Fruit fly (Drosophila melanogaster) whole organism, embryonic: Measurements from ENCODE around the gene Idgf3.
A peak's percentile ranks its signal among the peaks of the same experiment; 100 is the strongest.

Experiments used
- ATbp ChIP-seq: fragments of 200-800 bp; sonication (Bioruptor generic); optimal IDR thresholded peaks from 2 replicates; lab custom pipeline; 2017; ENCODE audit warnings: missing biosample characterization, mild to moderate bottlenecking, missing genetic modification characterization, missing genetic modification reagents
- B-H1 ChIP-seq: fragments of 200-800 bp; sonication (Bioruptor generic); IDR thresholded peaks from 3 replicates; pipeline ENCODE4 v1.3.6; 2022; ENCODE audit warnings: missing biosample characterization, missing genetic modification characterization
- B-H2 ChIP-seq: fragments of 200-800 bp; sonication (Bioruptor generic); optimal IDR thresholded peaks from 2 replicates; lab custom pipeline; 2018; ENCODE audit warnings: missing biosample characterization, mild to moderate bottlenecking, missing genetic modification characterization
- Blimp-1 ChIP-seq: fragments of 200-800 bp; sonication (Bioruptor generic); optimal IDR thresholded peaks from 3 replicates; lab custom pipeline; 2018; ENCODE audit warnings: missing biosample characterization, missing genetic modification characterization, mild to moderate bottlenecking, moderate library complexity, missing genetic modification reagents
- CG10147 ChIP-seq: fragments of 200-800 bp; sonication (Bioruptor generic); optimal IDR thresholded peaks from 2 replicates; lab custom pipeline; 2019; ENCODE audit warnings: missing biosample characterization, mild to moderate bottlenecking, missing genetic modification characterization, moderate library complexity
- CG12299 ChIP-seq: fragments of 200-800 bp; sonication (Bioruptor generic); optimal IDR thresholded peaks from 2 replicates; lab custom pipeline; 2018; ENCODE audit warnings: missing biosample characterization, mild to moderate bottlenecking, missing genetic modification characterization
- CG12391 ChIP-seq: fragments of 200-800 bp; sonication (Bioruptor generic); optimal IDR thresholded peaks from 3 replicates; lab custom pipeline; 2018; ENCODE audit warnings: missing biosample characterization, mild to moderate bottlenecking, missing genetic modification characterization, moderate library complexity
- CG12769 ChIP-seq: fragments of 200-800 bp; sonication (Bioruptor generic); optimal IDR thresholded peaks from 2 replicates; lab custom pipeline; 2019; ENCODE audit warnings: missing biosample characterization, mild to moderate bottlenecking, missing genetic modification characterization, moderate library complexity
- CG13287 ChIP-seq: fragments of 200-800 bp; sonication (Bioruptor generic); IDR thresholded peaks from 2 replicates; pipeline ENCODE4 v1.3.6; 2022; ENCODE audit warnings: missing biosample characterization, missing genetic modification characterization; ENCODE audit not compliant: partially characterized antibody
- CG17361 ChIP-seq: fragments of 200-800 bp; sonication (Bioruptor generic); IDR thresholded peaks from 3 replicates; pipeline ENCODE4 v1.3.6; 2022; ENCODE audit warnings: missing biosample characterization, missing genetic modification characterization
- CG1792 ChIP-seq: fragments of 200-800 bp; sonication (Bioruptor generic); optimal IDR thresholded peaks from 2 replicates; lab custom pipeline; 2016; ENCODE audit warnings: missing biosample characterization, missing genetic modification characterization
- CG18619 ChIP-seq: fragments of 200-800 bp; sonication (Bioruptor generic); optimal IDR thresholded peaks from 3 replicates; lab custom pipeline; 2017; ENCODE audit warnings: missing biosample characterization, mild to moderate bottlenecking, missing genetic modification characterization
- CG3281 ChIP-seq: fragments of 200-800 bp; sonication (Bioruptor generic); optimal IDR thresholded peaks from 3 replicates; lab custom pipeline; 2017; ENCODE audit warnings: missing biosample characterization, mild to moderate bottlenecking, missing genetic modification characterization
- CG34376 ChIP-seq: fragments of 200-800 bp; sonication (Bioruptor generic); optimal IDR thresholded peaks from 2 replicates; lab custom pipeline; 2018; ENCODE audit warnings: missing biosample characterization, mild to moderate bottlenecking, missing genetic modification characterization
- CG3995 ChIP-seq: fragments of 200-800 bp; sonication (Bioruptor generic); optimal IDR thresholded peaks from 3 replicates; lab custom pipeline; 2016; ENCODE audit warnings: missing biosample characterization, missing genetic modification characterization
- CG4404 ChIP-seq: fragments of 200-800 bp; sonication (Bioruptor generic); IDR thresholded peaks from 2 replicates; pipeline ENCODE4 v1.3.6; 2022; ENCODE audit warnings: missing biosample characterization, missing genetic modification characterization
- CG4854 ChIP-seq: fragments of 200-800 bp; sonication (Bioruptor generic); optimal IDR thresholded peaks from 2 replicates; lab custom pipeline; 2016; ENCODE audit warnings: missing biosample characterization, missing genetic modification characterization, inconsistent platforms
- CG6813 ChIP-seq: fragments of 200-800 bp; sonication (Bioruptor generic); optimal IDR thresholded peaks from 2 replicates; lab custom pipeline; 2017; ENCODE audit warnings: missing biosample characterization, missing genetic modification characterization, mild to moderate bottlenecking, moderate library complexity, missing genetic modification reagents
- CG9609 ChIP-seq: fragments of 200-800 bp; sonication (Bioruptor generic); optimal IDR thresholded peaks from 3 replicates; lab custom pipeline; 2016; ENCODE audit warnings: missing biosample characterization, missing genetic modification characterization
- CG9797 ChIP-seq: fragments of 200-800 bp; sonication (Bioruptor generic); optimal IDR thresholded peaks from 3 replicates; lab custom pipeline; 2018; ENCODE audit warnings: missing biosample characterization, mild to moderate bottlenecking, missing genetic modification characterization
- Deaf1 ChIP-seq: fragments of 200-800 bp; optimal IDR thresholded peaks from 3 replicates; lab custom pipeline; 2019; ENCODE audit warnings: missing biosample characterization, mild to moderate bottlenecking, missing genetic modification characterization, moderate library complexity
- Gug ChIP-seq: fragments of 200-800 bp; sonication (Bioruptor generic); IDR thresholded peaks from 4 replicates; pipeline ENCODE4 v1.3.6; 2022; ENCODE audit warnings: missing biosample characterization, missing genetic modification characterization
- HmgZ ChIP-seq: fragments of 200-800 bp; sonication (Bioruptor generic); optimal IDR thresholded peaks from 2 replicates; lab custom pipeline; 2018; ENCODE audit warnings: missing biosample characterization, mild to moderate bottlenecking, missing genetic modification characterization
- Hsf ChIP-seq: fragments of 200-800 bp; sonication (Bioruptor generic); optimal IDR thresholded peaks from 3 replicates; lab custom pipeline; 2016; ENCODE audit warnings: missing biosample characterization, missing genetic modification characterization
- Med ChIP-seq: fragments of 200-800 bp; sonication (Bioruptor generic); peaks from one replicate; lab custom pipeline; 2016; ENCODE audit warnings: missing biosample characterization, missing genetic modification characterization, mild to moderate bottlenecking, inconsistent platforms, moderate library complexity
- Meics ChIP-seq: fragments of 200-800 bp; sonication (Bioruptor generic); optimal IDR thresholded peaks from 2 replicates; lab custom pipeline; 2017; ENCODE audit warnings: missing biosample characterization, mild to moderate bottlenecking, missing genetic modification characterization
- Mrtf ChIP-seq: fragments of 200-800 bp; sonication (Bioruptor generic); IDR thresholded peaks from 3 replicates; pipeline ENCODE4 v1.3.6; 2022; ENCODE audit warnings: missing biosample characterization, missing genetic modification characterization
- Myb ChIP-seq: fragments of 200-800 bp; sonication (Bioruptor generic); optimal IDR thresholded peaks from 2 replicates; lab custom pipeline; 2016; ENCODE audit warnings: missing biosample characterization, missing genetic modification characterization
- abd-A ChIP-seq: fragments of 200-800 bp; sonication (Bioruptor generic); optimal IDR thresholded peaks from 3 replicates; lab custom pipeline; 2019; ENCODE audit warnings: missing biosample characterization, mild to moderate bottlenecking, missing genetic modification characterization, moderate library complexity
- cad ChIP-seq: fragments of >200 bp; optimal IDR thresholded peaks from 2 replicates; lab custom pipeline; 2017; ENCODE audit warnings: missing biosample characterization, missing genetic modification characterization
- corto ChIP-seq: fragments of 200-800 bp; sonication (Bioruptor generic); optimal IDR thresholded peaks from 2 replicates; lab custom pipeline; 2016; ENCODE audit warnings: missing biosample characterization, mild to moderate bottlenecking, missing genetic modification characterization, moderate library complexity
- crol ChIP-seq: fragments of 200-800 bp; sonication (Bioruptor generic); IDR thresholded peaks from 2 replicates; pipeline ENCODE4 v1.3.6; 2022; ENCODE audit warnings: missing biosample characterization, missing genetic modification characterization
- cwo ChIP-seq: fragments of 200-800 bp; sonication (Bioruptor generic); optimal IDR thresholded peaks from 3 replicates; lab custom pipeline; 2017; ENCODE audit warnings: missing biosample characterization, missing genetic modification characterization, mild to moderate bottlenecking, moderate library complexity, missing genetic modification reagents
- dati ChIP-seq: fragments of 200-800 bp; sonication (Bioruptor generic); IDR thresholded peaks from 2 replicates; pipeline ENCODE4 v1.3.6; 2022; ENCODE audit warnings: missing biosample characterization, missing genetic modification characterization
- ftz-f1 ChIP-seq: fragments of 200-800 bp; sonication (Bioruptor generic); optimal IDR thresholded peaks from 2 replicates; lab custom pipeline; 2016; ENCODE audit warnings: missing biosample characterization, missing genetic modification characterization
- gcm ChIP-seq: fragments of 200-800 bp; sonication (Bioruptor generic); optimal IDR thresholded peaks from 2 replicates; lab custom pipeline; 2019; ENCODE audit warnings: missing biosample characterization, mild to moderate bottlenecking, missing genetic modification characterization, moderate library complexity
- gcm2 ChIP-seq: fragments of 200-800 bp; sonication (Bioruptor generic); optimal IDR thresholded peaks from 2 replicates; lab custom pipeline; 2016; ENCODE audit warnings: missing biosample characterization, missing genetic modification characterization
- ham ChIP-seq: fragments of 200-800 bp; sonication (Bioruptor generic); IDR thresholded peaks from 2 replicates; pipeline ENCODE4 v1.3.6; 2022; ENCODE audit warnings: missing biosample characterization, missing genetic modification characterization
- klu ChIP-seq: fragments of 200-800 bp; sonication (Bioruptor generic); IDR thresholded peaks from 2 replicates; pipeline ENCODE4 v1.3.6; 2022; ENCODE audit warnings: missing biosample characterization, missing genetic modification characterization
- mirr ChIP-seq: fragments of 200-800 bp; sonication (Bioruptor generic); optimal IDR thresholded peaks from 3 replicates; lab custom pipeline; 2018; ENCODE audit warnings: missing biosample characterization, mild to moderate bottlenecking, missing genetic modification characterization
- pzg ChIP-seq: fragments of 200-800 bp; sonication (Bioruptor generic); optimal IDR thresholded peaks from 3 replicates; lab custom pipeline; 2018; ENCODE audit warnings: missing biosample characterization, mild to moderate bottlenecking, missing genetic modification characterization, moderate library complexity
- sens ChIP-seq: fragments of 200-800 bp; sonication (Bioruptor generic); peaks from one replicate; lab custom pipeline; 2016; ENCODE audit warnings: missing biosample characterization, missing genetic modification characterization
- shn ChIP-seq: fragments of 200-800 bp; sonication (Bioruptor generic); optimal IDR thresholded peaks from 3 replicates; lab custom pipeline; 2016; ENCODE audit warnings: missing biosample characterization, missing genetic modification characterization
- sug ChIP-seq: fragments of 200-800 bp; optimal IDR thresholded peaks from 2 replicates; lab custom pipeline; 2019; ENCODE audit warnings: missing biosample characterization, mild to moderate bottlenecking, missing genetic modification characterization, moderate library complexity
- tap ChIP-seq: fragments of 200-800 bp; optimal IDR thresholded peaks from 3 replicates; lab custom pipeline; 2019; ENCODE audit warnings: missing biosample characterization, mild to moderate bottlenecking, missing genetic modification characterization, moderate library complexity
- tgo ChIP-seq: fragments of 200-800 bp; sonication (Bioruptor generic); IDR thresholded peaks from 3 replicates; pipeline ENCODE4 v1.3.6; 2022; ENCODE audit warnings: missing biosample characterization, missing genetic modification characterization
- vfl ChIP-seq: fragments of 200-800 bp; sonication (Bioruptor generic); optimal IDR thresholded peaks from 2 replicates; lab custom pipeline; 2016; ENCODE audit warnings: missing biosample characterization, missing genetic modification characterization
- wek ChIP-seq: fragments of 200-800 bp; sonication (Bioruptor generic); optimal IDR thresholded peaks from 3 replicates; lab custom pipeline; 2018; ENCODE audit warnings: missing biosample characterization, mild to moderate bottlenecking, missing genetic modification characterization, moderate library complexity

The Idgf3 gene

DNA sequence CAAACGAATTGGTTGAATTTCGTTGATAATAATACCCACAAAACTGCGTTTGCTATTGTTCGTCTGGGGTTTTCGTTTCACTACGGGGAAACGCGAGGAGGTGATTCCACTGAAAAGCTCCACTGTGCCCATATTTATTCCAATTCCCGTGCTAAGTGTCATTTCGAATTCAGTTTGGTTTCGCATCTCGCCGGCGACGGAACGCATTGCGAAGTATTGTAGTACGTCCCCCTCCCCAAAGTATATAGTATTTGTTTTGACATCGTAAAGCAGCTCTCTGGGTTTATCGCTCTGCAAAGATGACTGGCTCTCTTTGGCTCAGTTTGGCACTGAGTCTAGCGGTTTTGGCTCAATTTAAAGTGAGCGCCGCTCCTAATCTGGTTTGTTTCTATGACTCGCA is at the start of gene Idgf3 (continued):
- no peak for TF ChIP-seq gcm
- no peak for TF ChIP-seq mirr
- TF ChIP-seq CG10147 (GFP tag; lab: Kevin White, UChicago): no peak
- TF ChIP-seq cwo (GFP tag; lab: Kevin White, UChicago): peak; percentile 10
- no peak for TF ChIP-seq klu
- TF ChIP-seq sug: peak; percentile 56
- no peak for TF ChIP-seq CG12391 (tag; lab: Kevin White, UChicago)
- no peak for TF ChIP-seq ham
- TF ChIP-seq Blimp-1: no peak
- TF ChIP-seq wek (GFP tag; lab: Kevin White, UChicago): no peak
- no peak for TF ChIP-seq HmgZ (tag; lab: Kevin White, UChicago)
- TF ChIP-seq CG3995 (GFP tag; lab: Kevin White, UChicago): no peak
- no peak for TF ChIP-seq Gug (GFP tag; lab: Robert Waterston, UW)
- peak; percentile 38 for TF ChIP-seq CG12769 (tag; lab: Kevin White, UChicago)
- TF ChIP-seq B-H2 (GFP tag; lab: Kevin White, UChicago): peak; percentile 7
- peak; percentile 72 for TF ChIP-seq sens (GFP tag; lab: Kevin White, UChicago)
- TF ChIP-seq Mrtf: no peak
- TF ChIP-seq Hsf (GFP tag; lab: Kevin White, UChicago): no peak
- TF ChIP-seq CG6813 (GFP tag; lab: Kevin White, UChicago): peak; percentile 15
- TF ChIP-seq cad: no peak
- TF ChIP-seq abd-A: no peak
- TF ChIP-seq ATbp (GFP tag; lab: Kevin White, UChicago): no peak
- TF ChIP-seq B-H1 (GFP tag; lab: Robert Waterston, UW): no peak
- TF ChIP-seq dati (GFP tag; lab: Robert Waterston, UW): no peak
- TF ChIP-seq tap (tag; lab: Kevin White, UChicago): no peak
- no peak for TF ChIP-seq CG9797
- no peak for TF ChIP-seq CG9609 (GFP tag; lab: Kevin White, UChicago)
- no peak for TF ChIP-seq CG4404
- peak; percentile 16 for TF ChIP-seq ftz-f1 (GFP tag; lab: Kevin White, UChicago)
- no peak for TF ChIP-seq Myb (GFP tag; lab: Kevin White, UChicago)
- peak; percentile 90 for TF ChIP-seq CG34376
- peak; percentile 16; the same call in 1 of the 3 replicates for TF ChIP-seq tgo (GFP tag; lab: Robert Waterston, UW)
- TF ChIP-seq Deaf1 (tag; lab: Kevin White, UChicago): peak; percentile 54
- peak; percentile 58 for TF ChIP-seq Med (GFP tag; lab: Kevin White, UChicago)
- peak; percentile 33; the same call in 1 of the 2 replicates for TF ChIP-seq CG13287 (GFP tag; lab: Robert Waterston, UW)
- peak; percentile 3 for TF ChIP-seq CG3281 (GFP tag; lab: Kevin White, UChicago)
- TF ChIP-seq CG17361 (GFP tag; lab: Robert Waterston, UW): no peak
- TF ChIP-seq gcm2: no peak
- TF ChIP-seq shn (GFP tag; lab: Kevin White, UChicago): no peak
- TF ChIP-seq vfl: no peak
- no peak for TF ChIP-seq CG1792 (GFP tag; lab: Kevin White, UChicago)
- TF ChIP-seq CG4854 (GFP tag; lab: Kevin White, UChicago): no peak
- no peak for TF ChIP-seq pzg
- TF ChIP-seq CG12299 (tag; lab: Kevin White, UChicago): no peak
- no peak for TF ChIP-seq corto
- TF ChIP-seq CG18619 (GFP tag; lab: Kevin White, UChicago): no peak
- peak; percentile 50 for TF ChIP-seq crol
- TF ChIP-seq Meics: no peak
- TF ChIP-seq, all 482 proteins: peak for 30
